Fruit fly (Drosophila melanogaster) whole organism, pupa: Measurements from ENCODE around the gene CG34179.

Experiments used
- CG10348 ChIP-seq: fragments of 200-800 bp; sonication (Bioruptor generic); IDR thresholded peaks from 2 replicates; pipeline ENCODE4 v1.3.6; 2022; ENCODE audit warnings: missing biosample characterization, missing genetic modification characterization
- CG12605 ChIP-seq: fragments of 200-800 bp; sonication (Bioruptor generic); IDR thresholded peaks from 2 replicates; pipeline ENCODE4 v1.3.6; 2022; ENCODE audit warnings: missing biosample characterization, missing genetic modification characterization
- CG13204 ChIP-seq: fragments of 200-800 bp; sonication (Bioruptor generic); optimal IDR thresholded peaks from 2 replicates; lab custom pipeline; 2018; ENCODE audit warnings: missing biosample characterization, mild to moderate bottlenecking, missing genetic modification characterization, moderate library complexity
- CG14655 ChIP-seq: fragments of 200-800 bp; sonication (Bioruptor generic); optimal IDR thresholded peaks from 3 replicates; lab custom pipeline; 2017; ENCODE audit warnings: mild to moderate bottlenecking, missing biosample characterization, missing genetic modification reagents, missing genetic modification characterization
- CG15710 ChIP-seq: fragments of 200-800 bp; sonication (Bioruptor generic); optimal IDR thresholded peaks from 2 replicates; lab custom pipeline; 2018; ENCODE audit warnings: missing biosample characterization, mild to moderate bottlenecking, missing genetic modification characterization, moderate library complexity
- CG17806 ChIP-seq: fragments of 200-800 bp; sonication (Bioruptor generic); optimal IDR thresholded peaks from 2 replicates; lab custom pipeline; 2018; ENCODE audit warnings: missing biosample characterization, mild to moderate bottlenecking, missing genetic modification characterization, moderate library complexity
- CG32121 ChIP-seq: fragments of 200-800 bp; sonication (Bioruptor generic); IDR thresholded peaks from 2 replicates; pipeline ENCODE4 v1.3.6; 2022; ENCODE audit warnings: missing biosample characterization, missing genetic modification characterization
- CG34367 ChIP-seq: fragments of 200-800 bp; sonication (Bioruptor generic); optimal IDR thresholded peaks from 2 replicates; lab custom pipeline; 2018; ENCODE audit warnings: missing biosample characterization, mild to moderate bottlenecking, missing genetic modification characterization
- CG4496 ChIP-seq: fragments of 200-800 bp; sonication (Bioruptor generic); IDR thresholded peaks from 3 replicates; pipeline ENCODE4 v1.3.6; 2022; ENCODE audit warnings: missing biosample characterization, missing genetic modification characterization
- CG8159 ChIP-seq: fragments of 200-800 bp; sonication (Bioruptor generic); optimal IDR thresholded peaks from 3 replicates; lab custom pipeline; 2018; ENCODE audit warnings: missing biosample characterization, mild to moderate bottlenecking, missing genetic modification characterization, moderate library complexity
- CG8301 ChIP-seq: fragments of 200-800 bp; sonication (Bioruptor generic); optimal IDR thresholded peaks from 2 replicates; lab custom pipeline; 2018; ENCODE audit warnings: missing biosample characterization, mild to moderate bottlenecking, missing genetic modification characterization
- CG9948 ChIP-seq: fragments of 200-800 bp; sonication (Bioruptor generic); optimal IDR thresholded peaks from 2 replicates; lab custom pipeline; 2018; ENCODE audit warnings: missing biosample characterization, mild to moderate bottlenecking, missing genetic modification characterization, moderate library complexity
- D1 ChIP-seq: fragments of 200-800 bp; sonication (Bioruptor generic); optimal IDR thresholded peaks from 2 replicates; lab custom pipeline; 2018; ENCODE audit warnings: missing biosample characterization, mild to moderate bottlenecking, missing genetic modification characterization, moderate library complexity
- EcR ChIP-seq: fragments of 200-800 bp; sonication (Bioruptor generic); optimal IDR thresholded peaks from 3 replicates; lab custom pipeline; 2019; ENCODE audit warnings: missing biosample characterization, missing genetic modification characterization, mild to moderate bottlenecking, moderate library complexity, missing genetic modification reagents
- Ets98B ChIP-seq: fragments of 200-800 bp; sonication (Bioruptor generic); IDR thresholded peaks from 2 replicates; pipeline ENCODE4 v1.3.6; 2022; ENCODE audit warnings: missing biosample characterization, missing genetic modification characterization
- Pif1A ChIP-seq: fragments of 200-800 bp; sonication (Bioruptor generic); optimal IDR thresholded peaks from 3 replicates; lab custom pipeline; 2016; ENCODE audit warnings: missing biosample characterization, missing genetic modification characterization
- Pif1B ChIP-seq: fragments of 200-800 bp; sonication (Bioruptor generic); optimal IDR thresholded peaks from 3 replicates; lab custom pipeline; 2016; ENCODE audit warnings: missing biosample characterization, missing genetic modification characterization
- Snoo ChIP-seq: fragments of 200-800 bp; sonication (Bioruptor generic); optimal IDR thresholded peaks from 3 replicates; lab custom pipeline; 2017; ENCODE audit warnings: missing biosample characterization, mild to moderate bottlenecking, missing genetic modification characterization, inconsistent platforms
- fd96Ca ChIP-seq: fragments of 200-800 bp; sonication (Bioruptor generic); IDR thresholded peaks from 3 replicates; pipeline ENCODE4 v1.3.6; 2022; ENCODE audit warnings: missing biosample characterization, missing genetic modification characterization
- gl ChIP-seq: fragments of 200-800 bp; sonication (Bioruptor generic); optimal IDR thresholded peaks from 2 replicates; lab custom pipeline; 2018; ENCODE audit warnings: missing biosample characterization, mild to moderate bottlenecking, missing genetic modification characterization
- rn ChIP-seq: fragments of 200-800 bp; sonication (Bioruptor generic); IDR thresholded peaks from 2 replicates; pipeline ENCODE4 v1.3.6; 2022; ENCODE audit warnings: missing biosample characterization, missing genetic modification characterization

CG34179 gene

dm6 chr2L:6048542-6048941 lies at the start of gene CG34179, which contains the start of gene slmo:
Gene CG34179, minus strand, starts transcription at chr2L:6048706.
Gene slmo, minus strand, starts transcription at chr2L:6048706.
- TF ChIP-seq CG17806 = no peak
- no peak for TF ChIP-seq gl (tag; lab: Kevin White, UChicago)
- TF ChIP-seq CG8301 (tag; lab: Kevin White, UChicago) = no peak
- TF ChIP-seq CG8159 (tag; lab: Kevin White, UChicago) = no peak
- TF ChIP-seq CG13204 (GFP tag; lab: Kevin White, UChicago) = no peak
- TF ChIP-seq CG4496 = no peak
- TF ChIP-seq CG14655 (GFP tag; lab: Kevin White, UChicago) = no peak
- TF ChIP-seq, all 21 proteins: peak for 0

- TF ChIP-seq Pif1A (GFP tag; lab: Kevin White, UChicago) (no peak), D1 (tag; lab: Kevin White, UChicago) (no peak), CG34367 (tag; lab: Kevin White, UChicago) (no peak), CG8301 (tag; lab: Kevin White, UChicago) (no peak), rn (GFP tag; lab: Robert Waterston, UW) (no peak), gl (tag; lab: Kevin White, UChicago) (no peak)
Measured at dm6 chr2L:6092300-6092699, 43.8 kb upstream of the CG34179 start.

dm6 chr2L:6090786-6091716 lies 42.5 kb upstream of the CG34179 start, which contains the start of gene CG45075:
Gene CG45075, plus strand, starts transcription at chr2L:6091412.
- TF ChIP-seq fd96Ca (GFP tag; lab: Robert Waterston, UW) = no peak
- TF ChIP-seq, all 21 proteins: peak for 0

dm6 chr2L:6090365-6090764 lies 41.9 kb upstream of the CG34179 start:
- no peak for TF ChIP-seq CG12605 (GFP tag; lab: Robert Waterston, UW)
- TF ChIP-seq CG34367 (tag; lab: Kevin White, UChicago) = no peak
- TF ChIP-seq CG32121 = no peak
- TF ChIP-seq Pif1A (GFP tag; lab: Kevin White, UChicago) = no peak
- TF ChIP-seq Pif1B (GFP tag; lab: Kevin White, UChicago) = no peak
- no peak for TF ChIP-seq CG8159 (tag; lab: Kevin White, UChicago)
- TF ChIP-seq CG9948 (tag; lab: Kevin White, UChicago) = no peak
- TF ChIP-seq Ets98B (GFP tag; lab: Robert Waterston, UW) = no peak
- TF ChIP-seq D1 (tag; lab: Kevin White, UChicago) = no peak
- TF ChIP-seq CG14655 (GFP tag; lab: Kevin White, UChicago) = no peak
- TF ChIP-seq fd96Ca (GFP tag; lab: Robert Waterston, UW) = no peak
- no peak for TF ChIP-seq gl (tag; lab: Kevin White, UChicago)

- TF ChIP-seq CG14655 (GFP tag; lab: Kevin White, UChicago) (no peak), Ets98B (GFP tag; lab: Robert Waterston, UW) (no peak), CG13204 (GFP tag; lab: Kevin White, UChicago) (no peak), CG32121 (no peak), CG10348 (GFP tag; lab: Robert Waterston, UW) (no peak), rn (GFP tag; lab: Robert Waterston, UW) (no peak), fd96Ca (GFP tag; lab: Robert Waterston, UW) (no peak), EcR (GFP tag; lab: Kevin White, UChicago) (no peak), CG15710 (tag; lab: Kevin White, UChicago) (no peak)
Measured at dm6 chr2L:6089604-6090198, 41.2 kb upstream of the CG34179 start.

dm6 chr2L:6088371-6089365 lies 40.2 kb upstream of the CG34179 start:
- TF ChIP-seq rn (GFP tag; lab: Robert Waterston, UW) (no peak), CG9948 (tag; lab: Kevin White, UChicago) (peak; percentile 2), CG15710 (tag; lab: Kevin White, UChicago) (no peak), EcR (GFP tag; lab: Kevin White, UChicago) (peak; percentile 99), CG4496 (peak; percentile 93), CG10348 (GFP tag; lab: Robert Waterston, UW) (no peak), CG14655 (GFP tag; lab: Kevin White, UChicago) (no peak), Pif1A (GFP tag; lab: Kevin White, UChicago) (no peak), gl (tag; lab: Kevin White, UChicago) (peak; percentile 45), fd96Ca (GFP tag; lab: Robert Waterston, UW) (peak; percentile 73), CG17806 (no peak), D1 (tag; lab: Kevin White, UChicago) (no peak), CG8159 (tag; lab: Kevin White, UChicago) (no peak), CG34367 (tag; lab: Kevin White, UChicago) (peak; percentile 2), Pif1B (GFP tag; lab: Kevin White, UChicago) (no peak), Snoo (tag; lab: Kevin White, UChicago) (peak; percentile 70), CG13204 (GFP tag; lab: Kevin White, UChicago) (peak; percentile 83), CG8301 (tag; lab: Kevin White, UChicago) (no peak), CG32121 (peak; percentile 40; the same call in 1 of the 2 replicates), CG12605 (GFP tag; lab: Robert Waterston, UW) (no peak; the same call in 1 of the 2 replicates), Ets98B (GFP tag; lab: Robert Waterston, UW) (peak; percentile 55)
